Worm (Caenorhabditis elegans) whole organism, dauer: ENCODE measurements around the gene F53C3.1.

Source experiments
- unc-62 ChIP-seq: sonication (generic microtip); optimal IDR thresholded peaks from 2 replicates; lab custom pipeline; 2017; ENCODE audit warnings: missing biosample characterization, missing genetic modification reagents, missing genetic modification characterization

Gene F53C3.1

ce11 chrII:3908135-3908534 lies 3.7 kb upstream of the F53C3.1 start:
- TF ChIP-seq unc-62 (GFP tag; lab: Kevin White, UChicago), result no peak

ce11 chrII:3909301-3909700 lies 2.5 kb upstream of the F53C3.1 start:
- TF ChIP-seq unc-62 (GFP tag; lab: Kevin White, UChicago), result no peak

ce11 chrII:3910737-3911136 lies 1.1 kb upstream of the F53C3.1 start, which contains the start of gene bcmo-2:
Gene bcmo-2, minus strand, starts transcription at chrII:3910837.
- TF ChIP-seq unc-62 (GFP tag; lab: Kevin White, UChicago), result no peak

- TF ChIP-seq unc-62 (GFP tag; lab: Kevin White, UChicago), result no peak
These were observed 532 bp upstream of the F53C3.1 start for ce11 chrII:3911284-3911683.

ce11 chrII:3913673-3914072 lies 1.9 kb downstream of the F53C3.1 start:
- no peak for TF ChIP-seq unc-62 (GFP tag; lab: Kevin White, UChicago)

- no peak for TF ChIP-seq unc-62 (GFP tag; lab: Kevin White, UChicago)
These were observed 6.3 kb downstream of the F53C3.1 start for ce11 chrII:3917985-3918633.

- TF ChIP-seq unc-62 (GFP tag; lab: Kevin White, UChicago), result no peak
These were observed 8.8 kb downstream of the F53C3.1 start for ce11 chrII:3920611-3921010.

- no peak for TF ChIP-seq unc-62 (GFP tag; lab: Kevin White, UChicago)
These were observed 10.9 kb downstream of the F53C3.1 start for ce11 chrII:3922696-3923095.

- no peak for TF ChIP-seq unc-62 (GFP tag; lab: Kevin White, UChicago)
These were observed 16.2 kb downstream of the F53C3.1 start, which contains the start of gene plpp-1.1 for ce11 chrII:3927943-3928393. Gene plpp-1.1, minus strand, starts transcription at chrII:3927993.

ce11 chrII:3929446-3929845 lies 17.6 kb downstream of the F53C3.1 start:
- no peak for TF ChIP-seq unc-62 (GFP tag; lab: Kevin White, UChicago)

- TF ChIP-seq unc-62 (GFP tag; lab: Kevin White, UChicago), result no peak
These were observed 18.8 kb downstream of the F53C3.1 start for ce11 chrII:3930478-3931182.

ce11 chrII:3931230-3931629 lies 19.4 kb downstream of the F53C3.1 start:
- TF ChIP-seq unc-62 (GFP tag; lab: Kevin White, UChicago), result no peak

- no peak for TF ChIP-seq unc-62 (GFP tag; lab: Kevin White, UChicago)
These were observed 20.0 kb downstream of the F53C3.1 start for ce11 chrII:3931825-3932224.

- no peak for TF ChIP-seq unc-62 (GFP tag; lab: Kevin White, UChicago)
These were observed 21.8 kb downstream of the F53C3.1 start, which contains the start of gene Y14H12B.2 for ce11 chrII:3933640-3934039. Gene Y14H12B.2, minus strand, starts transcription at chrII:3933740.

ce11 chrII:3934085-3934484 lies 22.3 kb downstream of the F53C3.1 start, which contains the start of gene Y14H12B.1:
Gene Y14H12B.1, plus strand, starts transcription at chrII:3934447.
- TF ChIP-seq unc-62 (GFP tag; lab: Kevin White, UChicago), result no peak

- no peak for TF ChIP-seq unc-62 (GFP tag; lab: Kevin White, UChicago)
These were observed 23.3 kb downstream of the F53C3.1 start for ce11 chrII:3935098-3935497.

- no peak for TF ChIP-seq unc-62 (GFP tag; lab: Kevin White, UChicago)
These were observed 24.2 kb downstream of the F53C3.1 start for ce11 chrII:3935990-3936389.
